Fruit fly (Drosophila melanogaster): ENCODE data around the gene Sbat.

Gene Sbat

dm6 chr2L:2862621-2862962, 15.6 kb upstream of the Sbat start:
- TF ChIP-seq Pif1A (GFP tag; optimal IDR thresholded peaks at IDR 0.05) (no peak), CG12605 (GFP tag; IDR thresholded peaks at IDR 0.05) (no peak), EcR (GFP tag; optimal IDR thresholded peaks at IDR 0.05) (no peak), CG8159 (tag; optimal IDR thresholded peaks at IDR 0.05) (no peak), Pif1B (GFP tag; optimal IDR thresholded peaks at IDR 0.05) (no peak), Ets98B (GFP tag; IDR thresholded peaks at IDR 0.05) (no peak), CG17806 (tag; optimal IDR thresholded peaks at IDR 0.05) (no peak), CG32121 (GFP tag; IDR thresholded peaks at IDR 0.05) (no peak), CG10348 (GFP tag; IDR thresholded peaks at IDR 0.05) (no peak), CG15710 (tag; optimal IDR thresholded peaks at IDR 0.05) (no peak), CG9948 (tag; optimal IDR thresholded peaks at IDR 0.05) (no peak), fd96Ca (GFP tag; IDR thresholded peaks at IDR 0.05) (no peak), rn (GFP tag; IDR thresholded peaks at IDR 0.05) (no peak), CG4496 (GFP tag; IDR thresholded peaks at IDR 0.05) (no peak), Snoo (tag; optimal IDR thresholded peaks at IDR 0.05) (no peak), CG14655 (GFP tag; optimal IDR thresholded peaks at IDR 0.05) (no peak), CG34367 (tag; optimal IDR thresholded peaks at IDR 0.05) (no peak), D1 (tag; optimal IDR thresholded peaks at IDR 0.05) (no peak), gl (tag; optimal IDR thresholded peaks at IDR 0.05) (no peak), CG13204 (GFP tag; optimal IDR thresholded peaks at IDR 0.05) (no peak)

dm6 chr2L:2864601-2865000, 13.5 kb upstream of the Sbat start:
- TF ChIP-seq Ets98B (GFP tag; IDR thresholded peaks at IDR 0.05) (no peak), CG15710 (tag; optimal IDR thresholded peaks at IDR 0.05) (no peak), CG9948 (tag; optimal IDR thresholded peaks at IDR 0.05) (no peak), CG8159 (tag; optimal IDR thresholded peaks at IDR 0.05) (no peak), CG32121 (GFP tag; IDR thresholded peaks at IDR 0.05) (no peak), CG14655 (GFP tag; optimal IDR thresholded peaks at IDR 0.05) (no peak), CG4496 (GFP tag; IDR thresholded peaks at IDR 0.05) (no peak), EcR (GFP tag; optimal IDR thresholded peaks at IDR 0.05) (no peak), gl (tag; optimal IDR thresholded peaks at IDR 0.05) (no peak), Pif1B (GFP tag; optimal IDR thresholded peaks at IDR 0.05) (no peak), D1 (tag; optimal IDR thresholded peaks at IDR 0.05) (no peak)

dm6 chr2L:2865560-2866309, 12.4 kb upstream of the Sbat start:
- TF ChIP-seq CG10348 (GFP tag; IDR thresholded peaks at IDR 0.05) = no peak
- no peak for TF ChIP-seq CG12605 (GFP tag; IDR thresholded peaks at IDR 0.05)
- no peak for TF ChIP-seq fd96Ca (GFP tag; IDR thresholded peaks at IDR 0.05)

- TF ChIP-seq CG17806 (tag; optimal IDR thresholded peaks at IDR 0.05) (no peak), CG9948 (tag; optimal IDR thresholded peaks at IDR 0.05) (no peak), CG34367 (tag; optimal IDR thresholded peaks at IDR 0.05) (no peak)
Observed at dm6 chr2L:2869008-2869702, 9.0 kb upstream of the Sbat start, which contains the start of gene CG8813. TSS of gene CG8813 (plus strand) at chr2L:2869652.

- TF ChIP-seq Ets98B (GFP tag; IDR thresholded peaks at IDR 0.05) (peak; percentile 32; the same call in 1 of the 2 replicates), D1 (tag; optimal IDR thresholded peaks at IDR 0.05) (no peak), Snoo (tag; optimal IDR thresholded peaks at IDR 0.05) (no peak), CG34367 (tag; optimal IDR thresholded peaks at IDR 0.05) (no peak)
Observed at dm6 chr2L:2872309-2872932, 5.7 kb upstream of the Sbat start.

DNA sequence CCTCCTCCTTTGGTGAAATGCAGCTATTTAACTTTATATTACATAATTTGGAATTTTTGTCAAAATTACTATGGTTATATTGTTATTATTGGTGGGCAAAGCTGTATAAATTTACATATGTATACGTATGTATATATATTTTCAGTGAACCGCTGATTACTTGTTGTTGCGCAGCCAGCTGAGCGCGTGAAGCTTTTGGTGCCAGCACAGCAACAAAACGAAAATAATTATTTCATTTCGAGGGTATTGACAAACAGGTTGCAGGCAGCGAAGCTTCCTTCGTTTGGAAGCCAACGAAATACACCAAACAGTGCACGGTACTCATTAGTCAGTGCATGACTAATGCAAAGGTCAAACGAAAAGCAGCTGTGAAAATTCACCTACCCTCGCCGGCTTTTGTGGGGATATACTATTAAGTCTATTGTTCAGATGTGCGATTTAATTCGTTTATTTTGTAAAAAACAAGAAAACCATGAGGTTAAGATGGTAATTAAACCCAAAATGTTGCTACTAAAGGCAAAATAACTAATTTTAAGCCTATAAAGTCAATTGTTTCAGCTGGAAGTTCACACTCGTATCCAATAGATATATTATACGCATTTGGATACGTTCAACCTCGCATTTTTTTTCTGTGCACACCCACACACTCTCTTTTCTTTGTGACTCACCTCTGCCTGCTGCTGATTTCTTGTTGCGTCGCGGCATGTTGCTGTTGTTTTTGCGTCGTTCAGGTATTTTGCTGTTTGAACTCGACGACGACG, 5.0 kb upstream of the Sbat start:
- TF ChIP-seq gl (tag; optimal IDR thresholded peaks at IDR 0.05) (no peak), rn (GFP tag; IDR thresholded peaks at IDR 0.05) (no peak), Pif1B (GFP tag; optimal IDR thresholded peaks at IDR 0.05) (peak; percentile 1), fd96Ca (GFP tag; IDR thresholded peaks at IDR 0.05) (peak; percentile 48; the same call in 1 of the 3 replicates), CG17806 (tag; optimal IDR thresholded peaks at IDR 0.05) (no peak), CG12605 (GFP tag; IDR thresholded peaks at IDR 0.05) (no peak), CG9948 (tag; optimal IDR thresholded peaks at IDR 0.05) (peak; percentile 32), CG13204 (GFP tag; optimal IDR thresholded peaks at IDR 0.05) (no peak), CG32121 (GFP tag; IDR thresholded peaks at IDR 0.05) (0 out of 2 replicates have a peak, but pooled peaks have one; percentile 47), EcR (GFP tag; optimal IDR thresholded peaks at IDR 0.05) (peak; percentile 1), D1 (tag; optimal IDR thresholded peaks at IDR 0.05) (no peak), CG10348 (GFP tag; IDR thresholded peaks at IDR 0.05) (no peak), CG14655 (GFP tag; optimal IDR thresholded peaks at IDR 0.05) (no peak), CG15710 (tag; optimal IDR thresholded peaks at IDR 0.05) (peak; percentile 27), Snoo (tag; optimal IDR thresholded peaks at IDR 0.05) (peak; percentile 37), CG34367 (tag; optimal IDR thresholded peaks at IDR 0.05) (no peak), CG8301 (tag; optimal IDR thresholded peaks at IDR 0.05) (peak; percentile 0), Ets98B (GFP tag; IDR thresholded peaks at IDR 0.05) (peak; percentile 20; the same call in 1 of the 2 replicates), CG8159 (tag; optimal IDR thresholded peaks at IDR 0.05) (peak; percentile 42), Pif1A (GFP tag; optimal IDR thresholded peaks at IDR 0.05) (peak; percentile 22), CG4496 (GFP tag; IDR thresholded peaks at IDR 0.05) (no peak; the same call in 2 of the 3 replicates)
